Fruit fly (Drosophila melanogaster) whole organism, wandering third instar larva: ENCODE measurements around the gene Hou.

Experiments used
- CG9705 ChIP-seq: fragments of 200-800 bp; sonication (Bioruptor generic); optimal IDR thresholded peaks from 2 replicates; lab custom pipeline; 2018; ENCODE audit warnings: missing biosample characterization, mild to moderate bottlenecking, missing genetic modification characterization
- Dfd ChIP-seq: fragments of >200 bp; optimal IDR thresholded peaks from 2 replicates; lab custom pipeline; 2017; ENCODE audit warnings: missing biosample characterization, missing genetic modification characterization
- Dif ChIP-seq: fragments of 200-275, 200-300 bp; sonication (Bioruptor generic); optimal IDR thresholded peaks from 2 replicates; lab custom pipeline; 2018; ENCODE audit warnings: missing biosample characterization, missing genetic modification characterization; ENCODE audit not compliant: partially characterized antibody
- GATAd ChIP-seq: sonication (Bioruptor generic); optimal IDR thresholded peaks from 2 replicates; lab custom pipeline; 2016; ENCODE audit warnings: missing biosample characterization, missing genetic modification characterization
- Hr78 ChIP-seq: fragments of >200 bp; optimal IDR thresholded peaks from 2 replicates; lab custom pipeline; 2017; ENCODE audit warnings: missing biosample characterization, missing genetic modification characterization
- Mio ChIP-seq: sonication (Bioruptor generic); optimal IDR thresholded peaks from 2 replicates; lab custom pipeline; 2016; ENCODE audit warnings: missing biosample characterization, missing genetic modification characterization
- Myc ChIP-seq: fragments of >200 bp; optimal IDR thresholded peaks from 2 replicates; lab custom pipeline; 2017
- OdsH ChIP-seq: fragments of 200-800 bp; sonication (Bioruptor generic); optimal IDR thresholded peaks from 2 replicates; lab custom pipeline; 2016; ENCODE audit warnings: missing biosample characterization, mild to moderate bottlenecking, missing genetic modification characterization
- Sp1 ChIP-seq: fragments of 200-800 bp; sonication (Bioruptor generic); optimal IDR thresholded peaks from 3 replicates; lab custom pipeline; 2019; ENCODE audit warnings: missing biosample characterization, mild to moderate bottlenecking, missing genetic modification characterization, moderate library complexity
- foxo ChIP-seq, 2 experiments: fragments of 200-800 bp; sonication (Bioruptor generic); optimal IDR thresholded peaks; 2 replicates in 1 of 2; 3 replicates in 1 of 2; lab custom pipeline; 2016 to 2017; ENCODE audit warnings: missing biosample characterization in 2 of 2, missing genetic modification characterization in 2 of 2
- h ChIP-seq: fragments of 200-800 bp; sonication (Bioruptor generic); optimal IDR thresholded peaks from 3 replicates; lab custom pipeline; 2016; ENCODE audit warnings: missing biosample characterization, mild to moderate bottlenecking, missing genetic modification characterization
- lola ChIP-seq: fragments of >200 bp; optimal IDR thresholded peaks from 2 replicates; lab custom pipeline; 2017; ENCODE audit warnings: missing biosample characterization, missing genetic modification characterization
- pan ChIP-seq: fragments of >200 bp; optimal IDR thresholded peaks from 2 replicates; lab custom pipeline; 2017

DNA sequence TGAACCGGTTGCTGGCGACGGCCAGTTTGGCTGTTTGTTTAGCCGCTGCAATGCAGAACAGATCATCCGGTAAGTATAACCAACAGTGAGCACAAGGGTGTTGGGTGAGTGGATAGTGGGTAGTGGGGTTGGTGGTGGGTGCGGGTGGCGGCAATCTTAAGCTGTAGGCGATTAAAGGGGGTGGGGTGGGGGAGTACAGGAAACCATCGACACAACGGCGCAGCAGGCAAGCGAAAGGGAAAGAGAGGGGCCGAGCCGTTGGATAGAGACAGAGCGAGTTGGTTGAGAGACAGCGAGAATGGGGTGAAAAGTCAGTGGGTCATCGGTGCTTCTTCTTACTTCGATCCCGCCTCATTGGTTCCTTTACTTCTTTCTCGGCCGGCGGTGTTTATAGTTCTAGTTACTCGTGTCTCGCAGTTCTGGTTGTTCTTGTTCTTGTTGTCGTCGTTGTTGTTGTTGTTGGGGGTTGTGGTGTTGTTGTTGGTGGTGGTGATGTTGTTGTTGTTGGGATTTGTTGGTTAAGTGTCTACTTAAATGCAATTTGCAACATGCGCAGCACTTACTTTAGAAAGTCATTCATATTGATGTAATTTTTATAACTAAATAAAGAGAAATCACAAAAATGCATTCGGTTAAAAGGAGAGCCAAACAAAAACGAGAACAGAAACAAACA is 13.8 kb downstream of the Hou start:
- TF ChIP-seq h (GFP tag; lab: Kevin White, UChicago) (no peak), OdsH (GFP tag; lab: Kevin White, UChicago) (no peak), Dif (GFP tag; lab: Kevin White, UChicago) (no peak), GATAd (GFP tag; lab: Kevin White, UChicago) (no peak), pan (no peak), Sp1 (no peak), CG9705 (GFP tag; lab: Kevin White, UChicago) (no peak), foxo (GFP tag; optimal IDR thresholded peaks at IDR 0.05; lab: Kevin White, UChicago) (no peak), Dfd (no peak), lola (GFP tag; lab: Kevin White, UChicago) (no peak), Hr78 (GFP tag; lab: Kevin White, UChicago) (no peak), Myc (no peak), Mio (GFP tag; lab: Kevin White, UChicago) (no peak)
